Fruit fly (Drosophila melanogaster) whole organism, pupa: ENCODE data around the gene CCHa2.
A peak's percentile ranks its signal among the peaks of the same experiment; 100 is the strongest.

Experiments used
- CG10348 ChIP-seq: fragments of 200-800 bp; sonication (Bioruptor generic); IDR thresholded peaks from 2 replicates; pipeline ENCODE4 v1.3.6; 2022; ENCODE audit warnings: missing biosample characterization, missing genetic modification characterization
- CG12605 ChIP-seq: fragments of 200-800 bp; sonication (Bioruptor generic); IDR thresholded peaks from 2 replicates; pipeline ENCODE4 v1.3.6; 2022; ENCODE audit warnings: missing biosample characterization, missing genetic modification characterization
- CG13204 ChIP-seq: fragments of 200-800 bp; sonication (Bioruptor generic); optimal IDR thresholded peaks from 2 replicates; lab custom pipeline; 2018; ENCODE audit warnings: missing biosample characterization, mild to moderate bottlenecking, missing genetic modification characterization, moderate library complexity
- CG14655 ChIP-seq: fragments of 200-800 bp; sonication (Bioruptor generic); optimal IDR thresholded peaks from 3 replicates; lab custom pipeline; 2017; ENCODE audit warnings: mild to moderate bottlenecking, missing biosample characterization, missing genetic modification reagents, missing genetic modification characterization
- CG15710 ChIP-seq: fragments of 200-800 bp; sonication (Bioruptor generic); optimal IDR thresholded peaks from 2 replicates; lab custom pipeline; 2018; ENCODE audit warnings: missing biosample characterization, mild to moderate bottlenecking, missing genetic modification characterization, moderate library complexity
- CG17806 ChIP-seq: fragments of 200-800 bp; sonication (Bioruptor generic); optimal IDR thresholded peaks from 2 replicates; lab custom pipeline; 2018; ENCODE audit warnings: missing biosample characterization, mild to moderate bottlenecking, missing genetic modification characterization, moderate library complexity
- CG32121 ChIP-seq: fragments of 200-800 bp; sonication (Bioruptor generic); IDR thresholded peaks from 2 replicates; pipeline ENCODE4 v1.3.6; 2022; ENCODE audit warnings: missing biosample characterization, missing genetic modification characterization
- CG34367 ChIP-seq: fragments of 200-800 bp; sonication (Bioruptor generic); optimal IDR thresholded peaks from 2 replicates; lab custom pipeline; 2018; ENCODE audit warnings: missing biosample characterization, mild to moderate bottlenecking, missing genetic modification characterization
- CG4496 ChIP-seq: fragments of 200-800 bp; sonication (Bioruptor generic); IDR thresholded peaks from 3 replicates; pipeline ENCODE4 v1.3.6; 2022; ENCODE audit warnings: missing biosample characterization, missing genetic modification characterization
- CG8159 ChIP-seq: fragments of 200-800 bp; sonication (Bioruptor generic); optimal IDR thresholded peaks from 3 replicates; lab custom pipeline; 2018; ENCODE audit warnings: missing biosample characterization, mild to moderate bottlenecking, missing genetic modification characterization, moderate library complexity
- CG8301 ChIP-seq: fragments of 200-800 bp; sonication (Bioruptor generic); optimal IDR thresholded peaks from 2 replicates; lab custom pipeline; 2018; ENCODE audit warnings: missing biosample characterization, mild to moderate bottlenecking, missing genetic modification characterization
- CG9948 ChIP-seq: fragments of 200-800 bp; sonication (Bioruptor generic); optimal IDR thresholded peaks from 2 replicates; lab custom pipeline; 2018; ENCODE audit warnings: missing biosample characterization, mild to moderate bottlenecking, missing genetic modification characterization, moderate library complexity
- D1 ChIP-seq: fragments of 200-800 bp; sonication (Bioruptor generic); optimal IDR thresholded peaks from 2 replicates; lab custom pipeline; 2018; ENCODE audit warnings: missing biosample characterization, mild to moderate bottlenecking, missing genetic modification characterization, moderate library complexity
- EcR ChIP-seq: fragments of 200-800 bp; sonication (Bioruptor generic); optimal IDR thresholded peaks from 3 replicates; lab custom pipeline; 2019; ENCODE audit warnings: missing biosample characterization, missing genetic modification characterization, mild to moderate bottlenecking, moderate library complexity, missing genetic modification reagents
- Ets98B ChIP-seq: fragments of 200-800 bp; sonication (Bioruptor generic); IDR thresholded peaks from 2 replicates; pipeline ENCODE4 v1.3.6; 2022; ENCODE audit warnings: missing biosample characterization, missing genetic modification characterization
- Pif1A ChIP-seq: fragments of 200-800 bp; sonication (Bioruptor generic); optimal IDR thresholded peaks from 3 replicates; lab custom pipeline; 2016; ENCODE audit warnings: missing biosample characterization, missing genetic modification characterization
- Pif1B ChIP-seq: fragments of 200-800 bp; sonication (Bioruptor generic); optimal IDR thresholded peaks from 3 replicates; lab custom pipeline; 2016; ENCODE audit warnings: missing biosample characterization, missing genetic modification characterization
- Snoo ChIP-seq: fragments of 200-800 bp; sonication (Bioruptor generic); optimal IDR thresholded peaks from 3 replicates; lab custom pipeline; 2017; ENCODE audit warnings: missing biosample characterization, mild to moderate bottlenecking, missing genetic modification characterization, inconsistent platforms
- fd96Ca ChIP-seq: fragments of 200-800 bp; sonication (Bioruptor generic); IDR thresholded peaks from 3 replicates; pipeline ENCODE4 v1.3.6; 2022; ENCODE audit warnings: missing biosample characterization, missing genetic modification characterization
- gl ChIP-seq: fragments of 200-800 bp; sonication (Bioruptor generic); optimal IDR thresholded peaks from 2 replicates; lab custom pipeline; 2018; ENCODE audit warnings: missing biosample characterization, mild to moderate bottlenecking, missing genetic modification characterization
- rn ChIP-seq: fragments of 200-800 bp; sonication (Bioruptor generic); IDR thresholded peaks from 2 replicates; pipeline ENCODE4 v1.3.6; 2022; ENCODE audit warnings: missing biosample characterization, missing genetic modification characterization

Gene CCHa2

DNA sequence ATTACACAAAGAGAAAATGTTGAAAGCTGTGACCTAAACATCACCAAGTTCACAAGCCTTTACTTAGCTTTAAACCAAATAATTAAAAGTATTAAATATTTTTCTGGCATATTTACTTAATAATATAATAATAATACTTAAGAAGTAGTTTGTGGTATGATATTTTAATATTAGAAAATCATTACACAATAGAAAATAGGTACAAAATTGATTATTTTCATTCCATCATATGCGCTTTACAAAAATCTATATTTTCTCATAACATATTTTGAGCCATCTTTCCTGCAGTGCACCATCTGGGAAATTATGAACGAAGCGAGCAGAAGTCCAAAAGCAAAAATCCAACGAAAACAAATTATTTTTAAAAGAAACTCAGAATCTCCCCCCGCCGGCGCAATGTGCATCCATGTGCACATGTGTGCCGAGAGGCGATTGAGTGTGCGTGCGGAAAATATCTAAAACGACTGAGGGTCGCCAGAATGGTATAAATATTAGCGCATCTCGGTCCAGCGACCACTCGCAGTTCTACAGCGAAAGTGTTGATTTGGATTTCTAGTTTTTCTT lies 30.6 kb upstream of the CCHa2 start, which contains the start of gene Act87E:
Gene Act87E, plus strand, starts transcription at position 514 of the 564 bp plus-strand sequence.
- no peak for TF ChIP-seq CG12605 (GFP tag; lab: Robert Waterston, UW)
- no peak for TF ChIP-seq EcR
- no peak for TF ChIP-seq gl (tag; lab: Kevin White, UChicago)
- no peak for TF ChIP-seq Snoo
- no peak for TF ChIP-seq CG32121 (GFP tag; lab: Robert Waterston, UW)
- no peak for TF ChIP-seq CG10348
- peak; percentile 72 for TF ChIP-seq CG14655 (GFP tag; lab: Kevin White, UChicago)
- TF ChIP-seq CG9948 (tag; lab: Kevin White, UChicago), result peak; percentile 59
- TF ChIP-seq CG34367 (tag; lab: Kevin White, UChicago), result peak; percentile 12
- no peak for TF ChIP-seq Pif1A (GFP tag; lab: Kevin White, UChicago)
- TF ChIP-seq fd96Ca (GFP tag; lab: Robert Waterston, UW), result no peak
- TF ChIP-seq CG17806 (tag; lab: Kevin White, UChicago), result peak; percentile 12
- TF ChIP-seq CG13204 (GFP tag; lab: Kevin White, UChicago), result no peak
- peak; percentile 66 for TF ChIP-seq CG8301
- TF ChIP-seq CG4496 (GFP tag; lab: Robert Waterston, UW), result no peak
- peak; percentile 68 for TF ChIP-seq CG8159 (tag; lab: Kevin White, UChicago)
- no peak for TF ChIP-seq Ets98B (GFP tag; lab: Robert Waterston, UW)
- TF ChIP-seq rn, result no peak
- TF ChIP-seq CG15710, result peak; percentile 52
- TF ChIP-seq D1 (tag; lab: Kevin White, UChicago), result no peak
- TF ChIP-seq Pif1B (GFP tag; lab: Kevin White, UChicago), result no peak

DNA sequence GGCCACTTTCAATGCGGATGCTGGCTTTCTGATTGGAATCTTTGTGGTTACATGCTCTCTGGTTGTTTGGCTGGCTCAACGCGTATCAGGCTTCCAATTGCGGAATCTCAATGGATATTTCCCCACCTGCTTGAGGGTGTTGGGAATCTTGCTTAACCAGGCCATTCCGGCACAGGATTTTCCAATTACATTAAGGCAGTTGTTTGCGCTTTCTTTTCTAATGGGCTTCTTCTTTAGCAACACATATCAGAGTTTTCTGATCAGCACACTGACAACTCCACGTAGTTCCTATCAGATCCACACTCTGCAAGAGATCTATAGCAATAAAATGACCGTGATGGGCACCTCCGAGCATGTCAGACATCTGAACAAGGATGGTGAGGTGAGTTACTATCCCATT lies 27.2 kb upstream of the CCHa2 start:
- TF ChIP-seq CG15710 (no peak), CG14655 (GFP tag; lab: Kevin White, UChicago) (no peak), CG32121 (GFP tag; lab: Robert Waterston, UW) (no peak), Pif1B (GFP tag; lab: Kevin White, UChicago) (no peak), rn (no peak), CG10348 (no peak), CG9948 (tag; lab: Kevin White, UChicago) (no peak), CG8159 (tag; lab: Kevin White, UChicago) (no peak), Pif1A (GFP tag; lab: Kevin White, UChicago) (no peak), CG8301 (no peak), EcR (no peak), fd96Ca (GFP tag; lab: Robert Waterston, UW) (no peak), CG12605 (GFP tag; lab: Robert Waterston, UW) (no peak), CG17806 (tag; lab: Kevin White, UChicago) (no peak), Snoo (no peak), Ets98B (GFP tag; lab: Robert Waterston, UW) (no peak)

DNA sequence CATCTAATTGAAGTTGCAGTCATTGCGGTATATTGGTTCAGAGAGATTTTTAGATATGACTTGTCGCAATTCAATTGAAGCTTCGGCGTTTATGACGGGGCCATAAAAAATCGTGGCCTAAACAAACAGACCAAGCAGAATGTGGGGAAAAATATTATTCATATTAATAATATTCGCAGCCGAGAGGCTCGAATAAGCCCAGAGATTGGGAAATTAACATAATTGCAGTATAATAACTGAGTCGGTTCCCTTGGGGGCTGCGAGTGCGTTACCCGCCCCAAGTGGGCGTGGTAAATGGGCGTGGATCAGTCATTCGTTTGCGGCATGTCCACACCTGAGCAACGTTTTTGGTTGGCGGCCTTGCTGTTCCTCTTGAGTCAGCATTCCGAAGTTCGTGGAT lies 25.0 kb upstream of the CCHa2 start, which contains the start of gene Ir87a:
Gene Ir87a, plus strand, starts transcription at position 301 of the 400 bp plus-strand sequence.
- no peak for TF ChIP-seq Ets98B (GFP tag; lab: Robert Waterston, UW)
- TF ChIP-seq CG17806 (tag; lab: Kevin White, UChicago), result no peak
- no peak for TF ChIP-seq EcR
- no peak for TF ChIP-seq gl (tag; lab: Kevin White, UChicago)
- no peak for TF ChIP-seq CG4496 (GFP tag; lab: Robert Waterston, UW)
- TF ChIP-seq CG8301, result no peak
- no peak for TF ChIP-seq CG15710
- TF ChIP-seq CG12605 (GFP tag; lab: Robert Waterston, UW), result no peak
- TF ChIP-seq Pif1B (GFP tag; lab: Kevin White, UChicago), result no peak
- no peak for TF ChIP-seq rn
- no peak for TF ChIP-seq CG8159 (tag; lab: Kevin White, UChicago)
- no peak for TF ChIP-seq fd96Ca (GFP tag; lab: Robert Waterston, UW)
- no peak for TF ChIP-seq CG14655 (GFP tag; lab: Kevin White, UChicago)
- no peak for TF ChIP-seq CG32121 (GFP tag; lab: Robert Waterston, UW)
- TF ChIP-seq CG13204 (GFP tag; lab: Kevin White, UChicago), result no peak
- TF ChIP-seq CG9948 (tag; lab: Kevin White, UChicago), result no peak
- TF ChIP-seq CG34367 (tag; lab: Kevin White, UChicago), result no peak
- no peak for TF ChIP-seq Snoo
- TF ChIP-seq D1 (tag; lab: Kevin White, UChicago), result no peak
- TF ChIP-seq CG10348, result no peak

DNA sequence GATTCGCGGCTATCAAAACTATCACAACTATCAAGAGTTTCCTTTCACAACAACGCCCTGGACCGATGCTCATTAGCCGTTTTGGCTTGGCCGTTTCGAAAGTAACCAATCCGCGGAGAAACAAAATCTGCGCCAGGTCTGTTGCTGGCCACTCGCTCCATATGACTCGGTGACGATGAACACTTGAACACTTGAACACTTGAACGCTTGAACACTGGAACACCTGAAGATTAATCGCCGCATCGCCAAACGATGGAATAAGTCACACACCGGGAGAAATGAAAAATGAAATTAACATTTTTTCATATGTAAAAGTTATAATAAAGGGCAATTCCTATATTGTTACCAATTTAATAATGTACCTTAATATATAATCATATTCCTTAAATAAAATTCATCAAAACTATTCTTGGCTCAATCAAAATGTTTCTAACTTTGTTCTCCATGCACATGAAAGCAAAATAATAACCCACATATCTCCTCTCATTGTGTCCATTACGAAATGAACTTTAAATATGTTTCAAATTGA lies 22.1 kb upstream of the CCHa2 start:
- TF ChIP-seq CG10348 (no peak), Snoo (no peak), rn (no peak), CG8159 (tag; lab: Kevin White, UChicago) (no peak), fd96Ca (GFP tag; lab: Robert Waterston, UW) (no peak), CG14655 (GFP tag; lab: Kevin White, UChicago) (no peak), Ets98B (GFP tag; lab: Robert Waterston, UW) (no peak), EcR (no peak), gl (tag; lab: Kevin White, UChicago) (no peak), CG13204 (GFP tag; lab: Kevin White, UChicago) (no peak), CG34367 (tag; lab: Kevin White, UChicago) (no peak), Pif1B (GFP tag; lab: Kevin White, UChicago) (no peak), CG15710 (no peak), D1 (tag; lab: Kevin White, UChicago) (no peak), Pif1A (GFP tag; lab: Kevin White, UChicago) (no peak), CG4496 (GFP tag; lab: Robert Waterston, UW) (no peak), CG12605 (GFP tag; lab: Robert Waterston, UW) (no peak), CG9948 (tag; lab: Kevin White, UChicago) (no peak), CG8301 (no peak)

DNA sequence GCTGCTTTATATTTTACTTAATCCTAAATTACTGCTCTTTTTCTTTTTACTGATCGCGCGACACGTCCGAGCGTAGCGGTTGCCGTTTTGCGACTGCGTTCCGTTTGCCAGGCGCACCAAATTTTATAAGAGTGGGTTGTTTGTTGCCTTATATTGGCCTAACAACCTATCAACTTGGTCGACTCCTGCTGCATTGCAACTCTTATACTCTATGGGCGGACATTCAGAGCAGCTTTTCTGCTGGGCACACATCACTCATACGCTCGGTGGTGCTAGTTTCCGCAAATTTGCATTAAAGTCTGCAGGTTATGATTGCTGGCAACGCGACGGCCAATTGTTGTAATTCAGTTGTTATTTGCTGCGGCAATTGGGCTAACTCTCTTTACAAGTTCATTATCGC lies 20.2 kb upstream of the CCHa2 start, which contains the start of gene yellow-e:
Gene yellow-e, minus strand, starts transcription at position 101 of the 400 bp plus-strand sequence.
- TF ChIP-seq CG4496 (GFP tag; lab: Robert Waterston, UW) (0 out of 3 replicates have a peak, but pooled peaks have one; percentile 19), D1 (tag; lab: Kevin White, UChicago) (no peak)
